Worm (Caenorhabditis elegans) whole organism, late embryonic: ENCODE measurements around the gene srbc-68.

Experiments
- C38D4.7 ChIP-seq: fragments of 200-800 bp; sonication (Bioruptor generic); optimal IDR thresholded peaks from 2 replicates; lab custom pipeline; 2018; ENCODE audit warnings: mild to moderate bottlenecking, missing genetic modification characterization, moderate library complexity, missing compliant biosample characterization
- F13H6.1 ChIP-seq: sonication (generic microtip); optimal IDR thresholded peaks from 2 replicates; lab custom pipeline; 2016; ENCODE audit warnings: missing genetic modification characterization, missing compliant biosample characterization
- K02D7.2 ChIP-seq: sonication (generic microtip); optimal IDR thresholded peaks from 2 replicates; lab custom pipeline; 2017; ENCODE audit warnings: mild to moderate bottlenecking, missing genetic modification characterization, missing compliant biosample characterization
- T23F11.4 ChIP-seq: fragments of 200-800 bp; sonication (Bioruptor generic); optimal IDR thresholded peaks from 2 replicates; lab custom pipeline; 2018; ENCODE audit warnings: mild to moderate bottlenecking, missing genetic modification characterization, missing compliant biosample characterization
- ahr-1 ChIP-seq: sonication (generic microtip); optimal IDR thresholded peaks from 2 replicates; lab custom pipeline; 2016; ENCODE audit warnings: missing genetic modification characterization, missing compliant biosample characterization
- ceh-18 ChIP-seq: sonication (generic microtip); optimal IDR thresholded peaks from 2 replicates; lab custom pipeline; 2016; ENCODE audit warnings: missing genetic modification characterization, missing compliant biosample characterization
- ceh-19 ChIP-seq: fragments of 200-800 bp; sonication (Bioruptor generic); optimal IDR thresholded peaks from 2 replicates; lab custom pipeline; 2018; ENCODE audit warnings: mild to moderate bottlenecking, missing genetic modification characterization, missing compliant biosample characterization
- ceh-30 ChIP-seq: fragments of 150-350 bp; optimal IDR thresholded peaks from 2 replicates; lab custom pipeline; 2014; ENCODE audit warnings: missing biosample characterization, missing genetic modification characterization
- ceh-31 ChIP-seq: sonication (generic microtip); optimal IDR thresholded peaks from 2 replicates; lab custom pipeline; 2016; ENCODE audit warnings: missing genetic modification characterization, missing compliant biosample characterization
- ceh-45 ChIP-seq: fragments of 200-800 bp; sonication (Bioruptor generic); IDR thresholded peaks from 2 replicates; pipeline ENCODE4 v1.3.6; 2022; ENCODE audit warnings: missing genetic modification reagents, missing genetic modification characterization, missing compliant biosample characterization
- ceh-6 ChIP-seq: fragments of 200-800 bp; sonication (Bioruptor generic); optimal IDR thresholded peaks from 2 replicates; lab custom pipeline; 2018; ENCODE audit warnings: mild to moderate bottlenecking, missing genetic modification characterization, missing compliant biosample characterization
- ceh-9 ChIP-seq: sonication (generic microtip); optimal IDR thresholded peaks from 2 replicates; lab custom pipeline; 2016; ENCODE audit warnings: mild to moderate bottlenecking, missing genetic modification characterization, inconsistent platforms, missing compliant biosample characterization
- che-1 ChIP-seq: sonication (generic microtip); optimal IDR thresholded peaks from 2 replicates; lab custom pipeline; 2016; ENCODE audit warnings: mild to moderate bottlenecking, missing genetic modification characterization, missing compliant biosample characterization
- dve-1 ChIP-seq: sonication (generic microtip); optimal IDR thresholded peaks from 2 replicates; lab custom pipeline; 2017; ENCODE audit warnings: antibody characterized with exemption, mild to moderate bottlenecking, missing genetic modification characterization, missing compliant biosample characterization
- eyg-1 ChIP-seq: sonication (generic microtip); optimal IDR thresholded peaks from 2 replicates; lab custom pipeline; 2016; ENCODE audit warnings: missing genotype, missing genetic modification characterization, missing compliant biosample characterization
- fax-1 ChIP-seq: sonication (generic microtip); optimal IDR thresholded peaks from 2 replicates; lab custom pipeline; 2016; ENCODE audit warnings: missing genotype, missing genetic modification characterization, missing compliant biosample characterization
- fkh-10 ChIP-seq: fragments of 150-350 bp; optimal IDR thresholded peaks from 2 replicates; lab custom pipeline; 2014; ENCODE audit warnings: missing biosample characterization, missing genetic modification reagents, missing genetic modification characterization
- fkh-6 ChIP-seq: sonication (generic microtip); optimal IDR thresholded peaks from 2 replicates; lab custom pipeline; 2016; ENCODE audit warnings: missing genetic modification characterization, missing compliant biosample characterization
- gmeb-2 ChIP-seq: sonication (generic microtip); optimal IDR thresholded peaks from 2 replicates; lab custom pipeline; 2016; ENCODE audit warnings: missing genetic modification characterization, inconsistent platforms, missing compliant biosample characterization
- hlh-13 ChIP-seq: fragments of 200-800 bp; sonication (Bioruptor generic); optimal IDR thresholded peaks from 2 replicates; lab custom pipeline; 2018; ENCODE audit warnings: mild to moderate bottlenecking, missing genetic modification characterization, missing compliant biosample characterization
- hlh-15 ChIP-seq: sonication (generic microtip); optimal IDR thresholded peaks from 2 replicates; lab custom pipeline; 2016; ENCODE audit warnings: missing genetic modification characterization, missing compliant biosample characterization
- hlh-30 ChIP-seq: sonication (generic microtip); optimal IDR thresholded peaks from 2 replicates; lab custom pipeline; 2017; ENCODE audit warnings: antibody characterized with exemption, missing genetic modification characterization, missing compliant biosample characterization; ENCODE audit not compliant: insufficient read depth
- hlh-6 ChIP-seq: sonication (generic microtip); optimal IDR thresholded peaks from 2 replicates; lab custom pipeline; 2016; ENCODE audit warnings: missing genotype, missing genetic modification characterization, missing compliant biosample characterization
- lim-6 ChIP-seq: sonication (generic microtip); optimal IDR thresholded peaks from 2 replicates; lab custom pipeline; 2016; ENCODE audit warnings: missing genetic modification characterization, missing compliant biosample characterization
- nhr-11 ChIP-seq: fragments of 150-350 bp; optimal IDR thresholded peaks from 2 replicates; lab custom pipeline; 2014; ENCODE audit warnings: missing biosample characterization, missing genetic modification characterization
- nhr-232 ChIP-seq: sonication (generic microtip); optimal IDR thresholded peaks from 2 replicates; lab custom pipeline; 2016; ENCODE audit warnings: missing genetic modification characterization, missing compliant biosample characterization
- pax-1 ChIP-seq: fragments of 150-350 bp; optimal IDR thresholded peaks from 2 replicates; lab custom pipeline; 2014; ENCODE audit warnings: missing biosample characterization, missing genetic modification characterization
- pha-2 ChIP-seq: sonication (generic microtip); optimal IDR thresholded peaks from 2 replicates; lab custom pipeline; 2017; ENCODE audit warnings: mild to moderate bottlenecking, missing genetic modification characterization, missing compliant biosample characterization
- pqm-1 ChIP-seq: sonication (generic microtip); optimal IDR thresholded peaks from 2 replicates; lab custom pipeline; 2016; ENCODE audit warnings: missing genetic modification characterization, missing compliant biosample characterization
- sdc-2 ChIP-seq: sonication (generic microtip); optimal IDR thresholded peaks from 2 replicates; lab custom pipeline; 2016; ENCODE audit warnings: missing genotype, missing genetic modification characterization, missing compliant biosample characterization
- sox-4 ChIP-seq: sonication (generic microtip); optimal IDR thresholded peaks from 2 replicates; lab custom pipeline; 2017; ENCODE audit warnings: mild to moderate bottlenecking, missing genetic modification characterization, inconsistent platforms, missing compliant biosample characterization
- unc-3 ChIP-seq, 2 experiments: fragments of 200-800 bp in 1 of 2; sonication (Bioruptor generic) in 1 of 2; sonication (generic microtip) in 1 of 2; conservative IDR thresholded peaks in 1 of 2; optimal IDR thresholded peaks in 1 of 2; 2 replicates each; pipeline versions ENCODE4 v1.3.6 to Lab custom; 2016 to 2022; ENCODE audit warnings: missing compliant biosample characterization in 2 of 2, missing genetic modification characterization in 2 of 2, missing genetic modification reagents in 1 of 2
- unc-86 ChIP-seq: sonication (generic microtip); optimal IDR thresholded peaks from 2 replicates; lab custom pipeline; 2016; ENCODE audit warnings: missing genetic modification characterization, missing compliant biosample characterization

srbc-68 gene

DNA sequence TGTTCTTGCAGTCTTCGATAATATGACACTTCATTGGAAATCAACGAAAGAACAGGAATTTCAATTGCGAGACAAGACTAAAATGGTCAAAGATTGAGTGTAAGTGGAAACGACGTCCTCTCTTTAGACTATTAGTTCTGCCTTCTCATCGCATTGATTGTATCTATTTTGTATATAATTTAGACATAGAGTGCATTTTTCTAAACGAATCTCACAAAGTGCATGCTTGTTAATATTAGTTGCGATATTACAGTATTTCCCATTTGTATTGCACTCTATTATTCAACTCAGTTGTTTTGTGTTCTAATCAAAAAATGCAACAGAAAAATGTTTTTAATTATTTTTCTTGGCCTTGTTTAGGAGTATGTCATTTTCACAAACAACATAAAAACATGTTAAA is 8.1 kb downstream of the srbc-68 start, which contains the start of gene nhr-93:
nhr-93 (minus strand) TSS at position 101 of the 400 bp plus-strand sequence.
- TF ChIP-seq hlh-6 (tag; lab: Kevin White, UChicago): no peak

DNA sequence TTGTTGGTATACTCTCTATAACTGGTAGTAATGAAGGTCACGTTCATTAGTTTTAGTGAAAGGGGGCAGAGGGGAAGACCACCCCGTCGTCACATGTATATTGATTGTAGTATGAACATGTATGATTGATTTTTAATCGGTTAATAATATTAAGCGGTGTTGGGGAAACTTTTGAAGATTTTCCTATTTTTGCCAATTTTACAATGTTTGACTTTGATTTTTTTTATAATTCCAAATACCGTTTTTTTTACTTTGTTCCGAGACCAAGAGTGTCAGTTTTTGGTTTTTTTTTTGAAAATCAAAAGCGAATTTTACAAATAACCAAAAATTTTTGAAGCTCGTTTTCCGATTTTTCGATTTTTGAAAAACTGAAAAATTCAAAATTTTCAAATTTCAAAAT is 11.2 kb downstream of the srbc-68 start, which contains the start of gene nhr-221:
nhr-221 (minus strand) TSS at position 101 of the 400 bp plus-strand sequence.
- TF ChIP-seq ceh-6 (GFP tag; lab: Kevin White, UChicago): no peak
- TF ChIP-seq ceh-31 (tag; lab: Kevin White, UChicago): no peak
- TF ChIP-seq unc-86 (tag; lab: Kevin White, UChicago): no peak
- TF ChIP-seq ceh-30: no peak
- TF ChIP-seq unc-3 (GFP tag; conservative IDR thresholded peaks at IDR 0.05; lab: Robert Waterston, UW): no peak
- no peak for TF ChIP-seq unc-3 (tag; optimal IDR thresholded peaks at IDR 0.05; lab: Kevin White, UChicago)
- no peak for TF ChIP-seq sox-4 (tag; lab: Kevin White, UChicago)
- no peak for TF ChIP-seq T23F11.4
- no peak for TF ChIP-seq che-1
- no peak for TF ChIP-seq sdc-2
- TF ChIP-seq pax-1 (tag; lab: Kevin White, UChicago): no peak
- TF ChIP-seq hlh-13 (GFP tag; lab: Kevin White, UChicago): no peak
- no peak for TF ChIP-seq fkh-10 (GFP tag; lab: Kevin White, UChicago)
- TF ChIP-seq hlh-30 (tag; lab: Kevin White, UChicago): no peak
- TF ChIP-seq fax-1 (tag; lab: Kevin White, UChicago): no peak
- no peak for TF ChIP-seq pha-2 (tag; lab: Kevin White, UChicago)
- no peak for TF ChIP-seq ceh-19 (GFP tag; lab: Kevin White, UChicago)
- no peak for TF ChIP-seq ahr-1 (tag; lab: Kevin White, UChicago)
- TF ChIP-seq nhr-11 (tag; lab: Kevin White, UChicago): no peak
- TF ChIP-seq ceh-9 (tag; lab: Kevin White, UChicago): no peak

DNA sequence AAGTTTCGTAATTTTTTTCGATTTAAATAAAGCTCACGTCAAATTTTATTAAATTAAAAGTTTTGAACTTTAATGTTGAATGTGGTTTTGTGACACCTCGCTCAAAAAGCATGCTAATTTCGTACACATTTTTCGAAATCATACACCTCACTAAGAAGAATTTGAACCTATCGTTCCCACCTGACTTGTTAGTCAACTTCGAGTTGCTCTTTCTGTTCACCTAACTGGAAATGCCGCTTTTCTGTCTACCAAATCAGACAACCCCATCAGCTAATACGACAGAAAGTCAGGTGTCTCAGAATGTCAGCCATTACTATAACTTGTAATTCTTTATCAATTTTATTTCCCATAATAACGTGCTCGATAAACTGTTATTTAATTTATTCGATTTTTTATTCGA is 16.0 kb downstream of the srbc-68 start, which contains the start of gene srbc-66:
srbc-66 (plus strand) TSS at position 301 of the 400 bp plus-strand sequence.
- TF ChIP-seq hlh-30 (tag; lab: Kevin White, UChicago) (no peak), pqm-1 (tag; lab: Kevin White, UChicago) (no peak), gmeb-2 (tag; lab: Kevin White, UChicago) (no peak), fkh-6 (tag; lab: Kevin White, UChicago) (no peak), ceh-45 (GFP tag; lab: Robert Waterston, UW) (no peak), che-1 (no peak), C38D4.7 (GFP tag; lab: Kevin White, UChicago) (no peak), eyg-1 (tag; lab: Kevin White, UChicago) (no peak), sox-4 (tag; lab: Kevin White, UChicago) (no peak), hlh-15 (tag; lab: Kevin White, UChicago) (no peak)

DNA sequence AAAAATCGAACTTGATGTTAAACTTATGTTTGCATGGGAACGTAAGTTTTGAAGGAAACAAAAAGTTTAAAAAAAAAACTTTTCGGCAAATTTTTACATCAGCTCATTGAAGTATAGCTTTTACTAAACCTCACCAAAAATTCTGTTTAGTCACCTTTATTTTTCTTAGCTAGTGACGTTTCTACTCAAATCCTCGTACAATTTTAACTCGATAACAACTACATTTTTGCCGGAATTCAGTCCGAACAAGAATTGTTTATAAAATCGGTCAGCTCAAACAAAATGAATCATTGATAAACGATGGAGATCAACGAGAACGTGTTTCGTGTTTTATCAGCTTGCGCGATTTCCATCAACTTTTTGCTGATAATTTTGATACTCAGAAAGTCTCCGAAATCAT is 19.5 kb downstream of the srbc-68 start, which contains the start of gene str-260:
str-260 (plus strand) TSS at position 301 of the 400 bp plus-strand sequence.
- TF ChIP-seq ceh-9 (tag; lab: Kevin White, UChicago) (no peak), che-1 (no peak), ceh-6 (GFP tag; lab: Kevin White, UChicago) (no peak), K02D7.2 (tag; lab: Kevin White, UChicago) (no peak), ceh-31 (tag; lab: Kevin White, UChicago) (no peak), nhr-232 (tag; lab: Kevin White, UChicago) (no peak), pqm-1 (tag; lab: Kevin White, UChicago) (no peak), F13H6.1 (no peak)

DNA sequence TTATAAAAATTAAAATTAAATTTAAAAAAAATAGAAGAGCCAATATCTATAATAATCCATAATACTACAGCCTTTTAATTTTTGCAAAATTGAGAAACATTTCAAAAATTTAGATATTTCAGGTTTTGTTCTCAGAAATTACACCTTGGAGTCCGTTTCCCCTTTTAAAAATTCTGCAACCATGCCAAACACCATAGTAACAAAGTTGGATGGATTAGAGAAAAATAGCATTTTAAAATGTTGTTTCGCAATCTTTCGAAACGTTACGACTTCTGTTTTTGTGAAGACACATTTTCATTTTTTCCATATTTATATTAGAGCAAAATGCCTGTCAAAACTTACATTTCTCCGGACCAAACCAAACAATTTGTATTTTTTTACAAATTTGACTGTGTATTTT is 21.4 kb downstream of the srbc-68 start, which contains the start of gene T24A6.7:
T24A6.7 (plus strand) TSS at position 301 of the 400 bp plus-strand sequence.
- TF ChIP-seq sdc-2: no peak
- TF ChIP-seq dve-1 (tag; lab: Kevin White, UChicago): no peak
- TF ChIP-seq fax-1 (tag; lab: Kevin White, UChicago): no peak
- no peak for TF ChIP-seq hlh-15 (tag; lab: Kevin White, UChicago)
- TF ChIP-seq ceh-6 (GFP tag; lab: Kevin White, UChicago): no peak
- no peak for TF ChIP-seq ceh-18
- no peak for TF ChIP-seq fkh-10 (GFP tag; lab: Kevin White, UChicago)
- no peak for TF ChIP-seq lim-6 (tag; lab: Kevin White, UChicago)
- no peak for TF ChIP-seq unc-3 (GFP tag; conservative IDR thresholded peaks at IDR 0.05; lab: Robert Waterston, UW)
- TF ChIP-seq unc-3 (tag; optimal IDR thresholded peaks at IDR 0.05; lab: Kevin White, UChicago): no peak
